Fruit fly (Drosophila melanogaster) whole organism, embryonic: ENCODE measurements around the gene Pex1.

Source experiments
- Atf-2 ChIP-seq: fragments of 200-800 bp; sonication (Bioruptor generic); optimal IDR thresholded peaks from 2 replicates; lab custom pipeline; 2016; ENCODE audit warnings: missing biosample characterization, missing genetic modification characterization
- CG10959 ChIP-seq: fragments of 200-800 bp; sonication (Bioruptor generic); IDR thresholded peaks from 2 replicates; pipeline ENCODE4 v1.3.6; 2022; ENCODE audit warnings: missing biosample characterization, missing genetic modification characterization
- CG11456 ChIP-seq: fragments of 200-800 bp; sonication (Bioruptor generic); IDR thresholded peaks from 3 replicates; pipeline ENCODE4 v1.3.6; 2022; ENCODE audit warnings: missing biosample characterization, missing genetic modification characterization
- CG12071 ChIP-seq: fragments of 200-800 bp; sonication (Bioruptor generic); optimal IDR thresholded peaks from 3 replicates; lab custom pipeline; 2018; ENCODE audit warnings: missing biosample characterization, mild to moderate bottlenecking, missing genetic modification characterization
- CG13296 ChIP-seq: fragments of 200-800 bp; sonication (Bioruptor generic); optimal IDR thresholded peaks from 3 replicates; lab custom pipeline; 2018; ENCODE audit warnings: missing biosample characterization, mild to moderate bottlenecking, missing genetic modification characterization
- CG13894 ChIP-seq: fragments of 200-800 bp; sonication (Bioruptor generic); optimal IDR thresholded peaks from 3 replicates; lab custom pipeline; 2018; ENCODE audit warnings: missing biosample characterization, mild to moderate bottlenecking, missing genetic modification characterization, moderate library complexity
- CG14014 ChIP-seq: fragments of 200-800 bp; sonication (Bioruptor generic); IDR thresholded peaks from 2 replicates; pipeline ENCODE4 v1.3.6; 2022; ENCODE audit warnings: missing biosample characterization, missing genetic modification characterization
- CG14441 ChIP-seq: fragments of 200-800 bp; sonication (Bioruptor generic); IDR thresholded peaks from 2 replicates; pipeline ENCODE4 v1.3.6; 2022; ENCODE audit warnings: missing biosample characterization, missing genetic modification characterization
- CG17186 ChIP-seq: fragments of 200-800 bp; sonication (Bioruptor generic); optimal IDR thresholded peaks from 3 replicates; lab custom pipeline; 2017; ENCODE audit warnings: missing biosample characterization, missing genetic modification reagents, missing genetic modification characterization
- CG18262 ChIP-seq: fragments of 200-800 bp; optimal IDR thresholded peaks from 3 replicates; lab custom pipeline; 2019; ENCODE audit warnings: missing biosample characterization, mild to moderate bottlenecking, missing genetic modification characterization, moderate library complexity
- CG2129 ChIP-seq: fragments of 200-800 bp; sonication (Bioruptor generic); IDR thresholded peaks from 2 replicates; pipeline ENCODE4 v1.3.6; 2022; ENCODE audit warnings: missing biosample characterization, missing genetic modification characterization; ENCODE audit not compliant: partially characterized antibody
- CG30431 ChIP-seq: fragments of 200-800 bp; sonication (Bioruptor generic); optimal IDR thresholded peaks from 2 replicates; lab custom pipeline; 2017; ENCODE audit warnings: missing biosample characterization, missing genetic modification characterization
- CG8924 ChIP-seq: fragments of 200-800 bp; optimal IDR thresholded peaks from 3 replicates; lab custom pipeline; 2019; ENCODE audit warnings: missing biosample characterization, mild to moderate bottlenecking, missing genetic modification characterization, moderate library complexity
- Chrac-16 ChIP-seq: fragments of 200-800 bp; sonication (Bioruptor generic); optimal IDR thresholded peaks from 3 replicates; lab custom pipeline; 2016; ENCODE audit warnings: missing biosample characterization, missing genetic modification characterization
- Dref ChIP-seq: fragments of 200-800 bp; sonication (Bioruptor generic); IDR thresholded peaks from 2 replicates; pipeline ENCODE4 v1.3.6; 2022; ENCODE audit warnings: missing biosample characterization, missing genetic modification characterization
- E2f2 ChIP-seq: fragments of 200-800 bp; sonication (Bioruptor generic); IDR thresholded peaks from 2 replicates; pipeline ENCODE4 v1.3.6; 2022; ENCODE audit warnings: missing biosample characterization, missing genetic modification characterization
- Fer1 ChIP-seq: fragments of 200-800 bp; sonication (Bioruptor generic); optimal IDR thresholded peaks from 2 replicates; lab custom pipeline; 2017; ENCODE audit warnings: missing biosample characterization, mild to moderate bottlenecking, missing genetic modification characterization
- Fer3 ChIP-seq: fragments of 200-800 bp; sonication (Bioruptor generic); optimal IDR thresholded peaks from 2 replicates; lab custom pipeline; 2018; ENCODE audit warnings: missing biosample characterization, mild to moderate bottlenecking, missing genetic modification characterization, moderate library complexity
- HHEX ChIP-seq: fragments of 200-800 bp; sonication (Bioruptor generic); optimal IDR thresholded peaks from 3 replicates; lab custom pipeline; 2017; ENCODE audit warnings: missing biosample characterization, mild to moderate bottlenecking, missing genetic modification characterization, missing genetic modification reagents
- HLHmδ ChIP-seq: fragments of 200-800 bp; sonication (Bioruptor generic); optimal IDR thresholded peaks from 2 replicates; lab custom pipeline; 2018; ENCODE audit warnings: missing biosample characterization, mild to moderate bottlenecking, missing genetic modification characterization, moderate library complexity
- HmgZ ChIP-seq: fragments of 200-800 bp; sonication (Bioruptor generic); optimal IDR thresholded peaks from 2 replicates; lab custom pipeline; 2018; ENCODE audit warnings: missing biosample characterization, mild to moderate bottlenecking, missing genetic modification characterization
- Lhr ChIP-seq: fragments of 200-800 bp; sonication (Bioruptor generic); optimal IDR thresholded peaks from 3 replicates; lab custom pipeline; 2017; ENCODE audit warnings: mild to moderate bottlenecking, missing biosample characterization, missing genetic modification reagents, missing genetic modification characterization
- NK7.1 ChIP-seq: fragments of 200-800 bp; sonication (Bioruptor generic); optimal IDR thresholded peaks from 3 replicates; lab custom pipeline; 2016; ENCODE audit warnings: missing biosample characterization, missing genetic modification characterization
- Nf-YB ChIP-seq: fragments of 200-800 bp; sonication (Bioruptor generic); optimal IDR thresholded peaks from 3 replicates; lab custom pipeline; 2019; ENCODE audit warnings: missing biosample characterization, mild to moderate bottlenecking, missing genetic modification characterization, moderate library complexity
- Poxn ChIP-seq: fragments of 200-800 bp; sonication (Bioruptor generic); IDR thresholded peaks from 2 replicates; pipeline ENCODE4 v1.3.6; 2022; ENCODE audit warnings: missing biosample characterization, missing genetic modification characterization
- amos ChIP-seq: fragments of 200-800 bp; sonication (Bioruptor generic); IDR thresholded peaks from 2 replicates; pipeline ENCODE4 v1.3.6; 2022; ENCODE audit warnings: missing biosample characterization, missing genetic modification characterization; ENCODE audit not compliant: partially characterized antibody
- ara ChIP-seq: fragments of 200-800 bp; sonication (Bioruptor generic); IDR thresholded peaks from 2 replicates; pipeline ENCODE4 v1.3.6; 2022; ENCODE audit warnings: missing biosample characterization, missing genetic modification characterization
- fd102C ChIP-seq: fragments of 200-800 bp; sonication (Bioruptor generic); optimal IDR thresholded peaks from 2 replicates; lab custom pipeline; 2018; ENCODE audit warnings: missing biosample characterization, mild to moderate bottlenecking, missing genetic modification characterization, moderate library complexity
- gem ChIP-seq: fragments of 200-800 bp; sonication (Bioruptor generic); optimal IDR thresholded peaks from 2 replicates; lab custom pipeline; 2019; ENCODE audit warnings: missing biosample characterization, mild to moderate bottlenecking, missing genetic modification characterization, moderate library complexity
- grn ChIP-seq: fragments of 200-800 bp; sonication (Bioruptor generic); optimal IDR thresholded peaks from 3 replicates; lab custom pipeline; 2017; ENCODE audit warnings: missing biosample characterization, missing genetic modification characterization
- ham ChIP-seq: fragments of 200-800 bp; sonication (Bioruptor generic); IDR thresholded peaks from 2 replicates; pipeline ENCODE4 v1.3.6; 2022; ENCODE audit warnings: missing biosample characterization, missing genetic modification characterization
- hbn ChIP-seq: fragments of 200-800 bp; sonication (Bioruptor generic); IDR thresholded peaks from 2 replicates; pipeline ENCODE4 v1.3.6; 2022; ENCODE audit warnings: missing biosample characterization, missing genetic modification characterization; ENCODE audit not compliant: partially characterized antibody
- inv ChIP-seq: fragments of 200-800 bp; sonication (Bioruptor generic); IDR thresholded peaks from 2 replicates; pipeline ENCODE4 v1.3.6; 2022; ENCODE audit warnings: missing biosample characterization, missing genetic modification characterization; ENCODE audit not compliant: partially characterized antibody
- jigr1 ChIP-seq: fragments of 200-800 bp; sonication (Bioruptor generic); IDR thresholded peaks from 3 replicates; pipeline ENCODE4 v1.3.6; 2022; ENCODE audit warnings: missing biosample characterization, missing genetic modification characterization
- lilli ChIP-seq: fragments of 200-800 bp; sonication (Bioruptor generic); optimal IDR thresholded peaks from 3 replicates; lab custom pipeline; 2016; ENCODE audit warnings: missing biosample characterization, missing genetic modification characterization
- mam ChIP-seq: fragments of 200-800 bp; sonication (Bioruptor generic); optimal IDR thresholded peaks from 3 replicates; lab custom pipeline; 2016; ENCODE audit warnings: missing biosample characterization, missing genetic modification characterization
- pho ChIP-seq: fragments of 200-800 bp; sonication (Bioruptor generic); optimal IDR thresholded peaks from 2 replicates; lab custom pipeline; 2016; ENCODE audit warnings: missing biosample characterization, missing genetic modification characterization
- prd ChIP-seq, 3 experiments: fragments of >200 bp in 2 of 3; fragments of 200-800 bp in 1 of 3; sonication (Bioruptor generic) in 1 of 3; optimal IDR thresholded peaks in 2 of 3; IDR thresholded peaks in 1 of 3; 2 replicates in 2 of 3; 3 replicates in 1 of 3; pipeline versions ENCODE4 v1.3.6 to Lab custom; 2017 to 2022; ENCODE audit warnings: missing biosample characterization in 1 of 3, missing genetic modification characterization in 1 of 3
- pros ChIP-seq: fragments of 200-800 bp; sonication (Bioruptor generic); optimal IDR thresholded peaks from 3 replicates; lab custom pipeline; 2019; ENCODE audit warnings: missing biosample characterization, mild to moderate bottlenecking, missing genetic modification characterization, moderate library complexity
- row ChIP-seq: fragments of 200-800 bp; sonication (Bioruptor generic); IDR thresholded peaks from 3 replicates; pipeline ENCODE4 v1.3.6; 2022; ENCODE audit warnings: missing biosample characterization, missing genetic modification characterization
- shn ChIP-seq: fragments of 200-800 bp; sonication (Bioruptor generic); optimal IDR thresholded peaks from 3 replicates; lab custom pipeline; 2016; ENCODE audit warnings: missing biosample characterization, missing genetic modification characterization
- sima ChIP-seq: fragments of 200-800 bp; sonication (Bioruptor generic); optimal IDR thresholded peaks from 2 replicates; lab custom pipeline; 2016; ENCODE audit warnings: missing biosample characterization, missing genetic modification characterization
- sob ChIP-seq: fragments of 200-800 bp; sonication (Bioruptor generic); IDR thresholded peaks from 2 replicates; pipeline ENCODE4 v1.3.6; 2022; ENCODE audit warnings: missing biosample characterization, missing genetic modification characterization
- stwl ChIP-seq: fragments of 200-800 bp; sonication (Bioruptor generic); optimal IDR thresholded peaks from 3 replicates; lab custom pipeline; 2018; ENCODE audit warnings: missing biosample characterization, mild to moderate bottlenecking, missing genetic modification characterization, moderate library complexity
- tap ChIP-seq: fragments of 200-800 bp; optimal IDR thresholded peaks from 3 replicates; lab custom pipeline; 2019; ENCODE audit warnings: missing biosample characterization, mild to moderate bottlenecking, missing genetic modification characterization, moderate library complexity
- tin ChIP-seq: fragments of 200-800 bp; sonication (Bioruptor generic); optimal IDR thresholded peaks from 3 replicates; lab custom pipeline; 2016; ENCODE audit warnings: missing biosample characterization, missing genetic modification characterization
- trem ChIP-seq: fragments of 200-800 bp; optimal IDR thresholded peaks from 3 replicates; lab custom pipeline; 2019; ENCODE audit warnings: missing biosample characterization, mild to moderate bottlenecking, missing genetic modification characterization, moderate library complexity

The Pex1 gene

DNA sequence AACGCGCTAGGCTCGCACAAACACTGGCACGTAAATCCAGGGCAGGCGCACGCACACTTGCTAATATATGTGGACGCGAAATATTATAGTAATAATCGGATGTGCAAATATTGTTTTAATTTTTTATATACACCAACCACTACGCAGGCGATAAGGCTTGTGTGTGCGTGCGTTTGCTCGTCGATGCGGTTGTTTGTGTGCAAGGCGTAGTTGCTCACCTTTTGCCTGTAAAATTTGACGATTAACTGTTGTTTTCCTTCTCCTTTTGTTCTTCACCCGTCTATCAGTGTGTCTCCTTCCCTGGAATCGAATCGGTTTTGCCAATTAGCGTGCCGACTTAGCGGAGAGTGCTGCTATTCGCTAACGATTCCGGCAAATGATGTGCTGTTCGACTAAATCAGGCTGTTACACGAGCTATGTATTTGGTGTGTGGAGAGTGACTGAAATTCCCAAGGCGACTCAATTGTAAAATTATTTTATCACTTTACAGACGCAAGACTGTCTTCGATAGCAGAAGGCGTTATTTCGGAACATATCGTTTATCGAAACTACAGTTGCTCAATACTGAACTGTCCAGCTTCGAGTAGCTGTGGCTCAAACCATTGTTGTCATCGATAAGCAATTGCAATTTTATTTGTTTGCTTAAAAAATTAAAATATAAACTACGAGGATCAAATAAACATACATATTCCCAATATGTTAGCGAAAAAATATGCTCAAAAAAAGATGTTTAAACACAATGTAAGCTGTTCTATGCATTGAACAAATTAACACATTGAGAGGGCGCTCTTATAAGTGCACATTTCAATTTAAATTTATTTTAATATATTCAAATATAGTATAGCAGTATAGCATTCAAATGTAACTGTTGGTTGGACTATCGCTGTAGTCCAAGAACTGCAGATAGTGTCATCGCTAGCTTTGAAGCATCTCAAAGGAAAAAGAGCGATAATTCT is 40.2 kb upstream of the Pex1 start, which contains the start of the genes CG6650 and endos (continued):
- no peak for TF ChIP-seq ham
- TF ChIP-seq tap (tag; lab: Kevin White, UChicago) = no peak
- peak; percentile 56 for TF ChIP-seq CG18262 (tag; lab: Kevin White, UChicago)
- TF ChIP-seq HHEX (GFP tag; lab: Kevin White, UChicago) = no peak
- peak; percentile 19 for TF ChIP-seq mam (GFP tag; lab: Kevin White, UChicago)
- TF ChIP-seq HLHmδ (GFP tag; lab: Kevin White, UChicago) = no peak
- peak; percentile 23 for TF ChIP-seq CG8924
- TF ChIP-seq shn (GFP tag; lab: Kevin White, UChicago) = no peak
- peak; percentile 59 for TF ChIP-seq hbn (GFP tag; lab: Robert Waterston, UW)
- TF ChIP-seq CG30431 = no peak
- TF ChIP-seq pho = peak; percentile 11
- TF ChIP-seq gem (tag; lab: Kevin White, UChicago) = peak; percentile 53
- peak; percentile 56; the same call in 1 of the 3 replicates for TF ChIP-seq jigr1
- no peak for TF ChIP-seq pros (GFP tag; lab: Kevin White, UChicago)
- TF ChIP-seq tin (GFP tag; lab: Kevin White, UChicago) = peak; percentile 37
- TF ChIP-seq ara = no peak
- TF ChIP-seq CG2129 (GFP tag; lab: Robert Waterston, UW) = peak; percentile 42
- TF ChIP-seq Chrac-16 (GFP tag; lab: Kevin White, UChicago) = peak; percentile 18
- no peak for TF ChIP-seq NK7.1 (GFP tag; lab: Kevin White, UChicago)
- peak; percentile 3 for TF ChIP-seq grn (GFP tag; lab: Kevin White, UChicago)
- TF ChIP-seq Atf-2 = no peak
- TF ChIP-seq Fer3 (tag; lab: Kevin White, UChicago) = peak; percentile 3
- TF ChIP-seq lilli (GFP tag; lab: Kevin White, UChicago) = peak; percentile 9
- TF ChIP-seq stwl (tag; lab: Kevin White, UChicago) = peak; percentile 74
- no peak for TF ChIP-seq prd (optimal IDR thresholded peaks at IDR 0.05; lab: Kevin White, UChicago)
- peak; percentile 44; the same call in 1 of the 3 replicates for TF ChIP-seq prd (GFP tag; IDR thresholded peaks at IDR 0.05; lab: Robert Waterston, UW)
- peak; percentile 50 for TF ChIP-seq Fer1 (GFP tag; lab: Kevin White, UChicago)
- TF ChIP-seq sob (GFP tag; lab: Robert Waterston, UW) = 0 out of 2 replicates have a peak, but pooled peaks have one; percentile 23
- TF ChIP-seq CG11456 = peak; percentile 39; the same call in 1 of the 3 replicates
- TF ChIP-seq CG14014 (GFP tag; lab: Robert Waterston, UW) = peak; percentile 28; the same call in 1 of the 2 replicates
- TF ChIP-seq CG13296 (GFP tag; lab: Kevin White, UChicago) = peak; percentile 69
- peak; percentile 63 for TF ChIP-seq trem (tag; lab: Kevin White, UChicago)
- peak; percentile 64 for TF ChIP-seq amos (GFP tag; lab: Robert Waterston, UW)
- peak; percentile 53; the same call in 1 of the 2 replicates for TF ChIP-seq E2f2 (GFP tag; lab: Robert Waterston, UW)
- peak; percentile 0 for TF ChIP-seq Nf-YB (GFP tag; lab: Kevin White, UChicago)
- TF ChIP-seq CG14441 = 0 out of 2 replicates have a peak, but pooled peaks have one; percentile 28
- peak; percentile 44 for TF ChIP-seq CG13894 (tag; lab: Kevin White, UChicago)
- no peak for TF ChIP-seq CG10959
- peak; percentile 91 for TF ChIP-seq Dref (GFP tag; lab: Robert Waterston, UW)
- no peak for TF ChIP-seq fd102C (GFP tag; lab: Kevin White, UChicago)
- TF ChIP-seq Lhr (GFP tag; lab: Kevin White, UChicago) = peak; percentile 45
- no peak for TF ChIP-seq sima (GFP tag; lab: Kevin White, UChicago)
- TF ChIP-seq row (GFP tag; lab: Robert Waterston, UW) = peak; percentile 70
- peak; percentile 68 for TF ChIP-seq inv (GFP tag; lab: Robert Waterston, UW)
- no peak for TF ChIP-seq CG12071 (GFP tag; lab: Kevin White, UChicago)
- TF ChIP-seq HmgZ (tag; lab: Kevin White, UChicago) = peak; percentile 5
- TF ChIP-seq CG17186 (GFP tag; lab: Kevin White, UChicago) = peak; percentile 36
- no peak for TF ChIP-seq Poxn (GFP tag; lab: Robert Waterston, UW)
